Worm (Caenorhabditis elegans) whole organism, early embryonic: Measurements from ENCODE around the gene B0507.7.

Source experiments
- B0310.2 ChIP-seq: sonication (generic microtip); optimal IDR thresholded peaks from 2 replicates; lab custom pipeline; 2016; ENCODE audit warnings: mild to moderate bottlenecking, missing genetic modification characterization, missing compliant biosample characterization
- F13C5.2 ChIP-seq: sonication (generic microtip); optimal IDR thresholded peaks from 2 replicates; lab custom pipeline; 2017; ENCODE audit warnings: mild to moderate bottlenecking, missing genetic modification characterization, inconsistent platforms, missing compliant biosample characterization
- aly-1 ChIP-seq: sonication (generic microtip); optimal IDR thresholded peaks from 2 replicates; lab custom pipeline; 2016; ENCODE audit warnings: missing genetic modification characterization, missing compliant biosample characterization
- ama-1 ChIP-seq: fragments of 150-350 bp; optimal IDR thresholded peaks from 2 replicates; lab custom pipeline; 2014
- ceh-13 ChIP-seq: fragments of 200-800 bp; sonication (Bioruptor generic); optimal IDR thresholded peaks from 2 replicates; lab custom pipeline; 2018; ENCODE audit warnings: mild to moderate bottlenecking, missing genetic modification characterization, missing compliant biosample characterization
- ceh-36 ChIP-seq: sonication (generic microtip); optimal IDR thresholded peaks from 2 replicates; lab custom pipeline; 2016; ENCODE audit warnings: missing genetic modification characterization, inconsistent platforms, missing compliant biosample characterization
- ets-7 ChIP-seq: sonication (generic microtip); optimal IDR thresholded peaks from 2 replicates; lab custom pipeline; 2016; ENCODE audit warnings: missing genotype, missing genetic modification characterization, missing compliant biosample characterization
- flt-1 ChIP-seq: fragments of 200-800 bp; sonication (Bioruptor generic); IDR thresholded peaks from 2 replicates; pipeline ENCODE4 v1.3.6; 2022; ENCODE audit warnings: missing genetic modification characterization, missing compliant biosample characterization
- hmbx-1 ChIP-seq: sonication (generic microtip); optimal IDR thresholded peaks from 2 replicates; lab custom pipeline; 2016; ENCODE audit warnings: mild to moderate bottlenecking, missing genetic modification characterization, missing compliant biosample characterization
- hmg-4 ChIP-seq: fragments of 200-800 bp; sonication (Bioruptor generic); optimal IDR thresholded peaks from 2 replicates; lab custom pipeline; 2018; ENCODE audit warnings: mild to moderate bottlenecking, missing genetic modification characterization, missing compliant biosample characterization
- hnd-1 ChIP-seq: sonication (generic microtip); optimal IDR thresholded peaks from 2 replicates; lab custom pipeline; 2016; ENCODE audit warnings: missing genetic modification characterization, missing compliant biosample characterization
- pes-1 ChIP-seq: fragments of 200-800 bp; sonication (Bioruptor generic); IDR thresholded peaks from 2 replicates; pipeline ENCODE4 v1.3.6; 2022; ENCODE audit warnings: missing genetic modification reagents, missing genetic modification characterization, missing compliant biosample characterization
- scrt-1 ChIP-seq: fragments of 200-800 bp; sonication (Bioruptor generic); IDR thresholded peaks from 2 replicates; pipeline ENCODE4 v1.3.6; 2022; ENCODE audit warnings: missing genetic modification characterization, missing compliant biosample characterization
- sea-1 ChIP-seq: fragments of 200-800 bp; sonication (Bioruptor generic); conservative IDR thresholded peaks from 2 replicates; pipeline ENCODE4 v1.3.6; 2022; ENCODE audit warnings: missing genetic modification characterization, missing compliant biosample characterization
- tbx-11 ChIP-seq: fragments of 200-800 bp; sonication (Bioruptor generic); IDR thresholded peaks from 2 replicates; pipeline ENCODE4 v1.3.6; 2022; ENCODE audit warnings: missing genetic modification characterization, missing compliant biosample characterization
- tbx-37 ChIP-seq: fragments of 200-800 bp; sonication (Bioruptor generic); conservative IDR thresholded peaks from 2 replicates; pipeline ENCODE4 v1.3.6; 2022; ENCODE audit warnings: missing genetic modification reagents, missing genetic modification characterization, missing compliant biosample characterization
- tra-4 ChIP-seq: sonication (generic microtip); optimal IDR thresholded peaks from 2 replicates; lab custom pipeline; 2017; ENCODE audit warnings: missing genetic modification characterization, missing compliant biosample characterization

The B0507.7 gene

DNA sequence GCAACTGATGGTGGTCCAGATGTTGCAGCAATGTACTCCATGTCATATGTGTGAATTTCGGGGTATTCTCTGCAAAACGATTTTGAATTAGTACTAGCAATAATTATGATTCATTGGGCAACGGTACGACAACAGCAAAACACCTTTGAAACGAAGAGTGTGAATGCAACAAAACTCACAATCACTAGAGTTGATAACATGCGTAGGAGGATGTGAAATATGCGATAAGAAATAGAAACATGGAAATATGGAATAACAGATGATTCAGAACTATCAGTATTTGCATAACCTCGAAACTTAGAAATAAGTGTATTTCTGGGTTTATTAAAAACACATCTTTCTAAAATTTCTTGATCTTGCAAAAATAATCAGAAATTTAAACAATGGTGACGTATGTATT, 37.0 kb upstream of the B0507.7 start:
- no peak for TF ChIP-seq F13C5.2 (tag; lab: Kevin White, UChicago)
- TF ChIP-seq tra-4 (tag; lab: Kevin White, UChicago), result no peak
- TF ChIP-seq hmg-4, result no peak
- TF ChIP-seq aly-1, result no peak
- no peak for TF ChIP-seq scrt-1
- no peak for TF ChIP-seq tbx-37 (GFP tag; lab: Robert Waterston, UW)
- TF ChIP-seq ets-7 (tag; lab: Kevin White, UChicago), result no peak
- no peak for TF ChIP-seq pes-1 (GFP tag; lab: Robert Waterston, UW)
- TF ChIP-seq B0310.2 (tag; lab: Kevin White, UChicago), result no peak
- TF ChIP-seq ceh-36 (tag; lab: Kevin White, UChicago), result no peak
- no peak for TF ChIP-seq flt-1 (GFP tag; lab: Robert Waterston, UW)
- TF ChIP-seq ama-1 (lab: Kevin White, UChicago), result no peak
- TF ChIP-seq ceh-13 (GFP tag; lab: Kevin White, UChicago), result no peak
- no peak for TF ChIP-seq hmbx-1 (tag; lab: Kevin White, UChicago)
- no peak for TF ChIP-seq hnd-1
- TF ChIP-seq tbx-11 (GFP tag; lab: Robert Waterston, UW), result no peak
- TF ChIP-seq sea-1 (GFP tag; lab: Robert Waterston, UW), result no peak

ce11 chrV:8792814-8793213, 34.3 kb upstream of the B0507.7 start:
- TF ChIP-seq ama-1 (lab: Kevin White, UChicago) (peak; percentile 55), flt-1 (GFP tag; lab: Robert Waterston, UW) (no peak)

DNA sequence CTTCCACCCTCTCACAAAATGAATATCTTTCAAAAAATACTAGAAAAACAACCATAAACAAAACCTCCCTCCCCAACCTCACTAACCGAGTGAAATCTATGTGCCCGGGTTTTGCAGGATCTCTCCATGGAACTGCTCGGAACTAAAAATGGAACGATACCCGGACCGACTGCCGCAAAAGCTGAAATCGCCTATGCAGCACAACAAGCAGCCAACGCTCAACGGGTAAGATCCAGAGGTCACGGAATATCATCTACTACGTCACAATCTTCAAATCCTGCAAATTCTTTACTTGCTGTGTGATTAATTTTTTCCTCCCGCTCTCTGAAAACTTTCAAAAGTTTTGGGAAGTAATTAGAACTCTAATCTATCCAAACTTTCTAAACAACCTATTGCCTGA, 30.8 kb upstream of the B0507.7 start:
- TF ChIP-seq ceh-13 (GFP tag; lab: Kevin White, UChicago) (no peak), B0310.2 (tag; lab: Kevin White, UChicago) (no peak), tbx-37 (GFP tag; lab: Robert Waterston, UW) (no peak)

- TF ChIP-seq ceh-36 (tag; lab: Kevin White, UChicago) (no peak), ets-7 (tag; lab: Kevin White, UChicago) (no peak), B0310.2 (tag; lab: Kevin White, UChicago) (no peak), ama-1 (lab: Kevin White, UChicago) (no peak), tra-4 (tag; lab: Kevin White, UChicago) (no peak), aly-1 (no peak), scrt-1 (no peak), tbx-11 (GFP tag; lab: Robert Waterston, UW) (no peak), hmg-4 (no peak), F13C5.2 (tag; lab: Kevin White, UChicago) (no peak), ceh-13 (GFP tag; lab: Kevin White, UChicago) (no peak), hmbx-1 (tag; lab: Kevin White, UChicago) (no peak)
Observed at ce11 chrV:8786245-8786644, 27.7 kb upstream of the B0507.7 start, which contains the start of gene sup-37. Gene sup-37 (plus strand): TSS chrV:8786545.

- TF ChIP-seq hnd-1 (no peak), hmg-4 (peak; percentile 94), flt-1 (GFP tag; lab: Robert Waterston, UW) (no peak), tbx-37 (GFP tag; lab: Robert Waterston, UW) (no peak), ceh-36 (tag; lab: Kevin White, UChicago) (peak; percentile 59), hmbx-1 (tag; lab: Kevin White, UChicago) (no peak), ama-1 (lab: Kevin White, UChicago) (no peak), aly-1 (peak; percentile 21), tbx-11 (GFP tag; lab: Robert Waterston, UW) (no peak), pes-1 (GFP tag; lab: Robert Waterston, UW) (peak; percentile 50), tra-4 (tag; lab: Kevin White, UChicago) (no peak), ets-7 (tag; lab: Kevin White, UChicago) (no peak), B0310.2 (tag; lab: Kevin White, UChicago) (peak; percentile 47), ceh-13 (GFP tag; lab: Kevin White, UChicago) (no peak), scrt-1 (peak; percentile 59; the same call in 1 of the 2 replicates), F13C5.2 (tag; lab: Kevin White, UChicago) (peak; percentile 21), sea-1 (GFP tag; lab: Robert Waterston, UW) (0 out of 2 replicates have a peak, but pooled peaks have one; percentile 52)
Observed at ce11 chrV:8785526-8785925, 27.0 kb upstream of the B0507.7 start.

ce11 chrV:8784485-8784884, 26.0 kb upstream of the B0507.7 start:
- TF ChIP-seq tra-4 (tag; lab: Kevin White, UChicago) (no peak), hmg-4 (peak; percentile 45)

DNA sequence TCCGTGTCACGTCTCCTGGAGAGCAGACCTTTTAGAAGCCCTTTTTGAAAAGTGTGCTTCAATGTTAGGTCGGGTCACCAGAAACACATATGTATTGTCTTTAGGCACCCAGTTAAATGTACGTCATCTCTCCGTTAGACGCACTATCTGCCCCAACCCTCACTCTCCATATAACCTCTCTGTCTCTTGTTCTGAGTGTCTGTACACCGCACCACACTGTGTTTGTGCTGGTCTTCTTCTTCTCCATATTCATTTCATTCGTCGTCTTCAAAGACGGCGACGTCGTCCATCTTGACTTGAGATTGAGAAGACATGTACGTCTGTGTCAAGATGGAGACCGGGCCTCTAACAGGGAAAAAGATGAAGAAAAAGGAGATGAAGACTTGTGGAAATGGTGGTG, 23.6 kb upstream of the B0507.7 start:
- TF ChIP-seq ceh-13 (GFP tag; lab: Kevin White, UChicago) (no peak), ceh-36 (tag; lab: Kevin White, UChicago) (no peak), pes-1 (GFP tag; lab: Robert Waterston, UW) (no peak), ama-1 (lab: Kevin White, UChicago) (no peak), B0310.2 (tag; lab: Kevin White, UChicago) (no peak), tbx-37 (GFP tag; lab: Robert Waterston, UW) (0 out of 2 replicates have a peak, but pooled peaks have one; percentile 10), hmg-4 (no peak)

ce11 chrV:8781164-8781563, 22.6 kb upstream of the B0507.7 start:
- TF ChIP-seq hnd-1 (no peak), tbx-11 (GFP tag; lab: Robert Waterston, UW) (no peak), aly-1 (no peak), F13C5.2 (tag; lab: Kevin White, UChicago) (no peak), pes-1 (GFP tag; lab: Robert Waterston, UW) (no peak), ceh-36 (tag; lab: Kevin White, UChicago) (no peak), scrt-1 (no peak), hmbx-1 (tag; lab: Kevin White, UChicago) (no peak), hmg-4 (no peak), B0310.2 (tag; lab: Kevin White, UChicago) (no peak), tbx-37 (GFP tag; lab: Robert Waterston, UW) (no peak), ama-1 (lab: Kevin White, UChicago) (no peak), flt-1 (GFP tag; lab: Robert Waterston, UW) (no peak), sea-1 (GFP tag; lab: Robert Waterston, UW) (no peak), tra-4 (tag; lab: Kevin White, UChicago) (no peak), ets-7 (tag; lab: Kevin White, UChicago) (no peak), ceh-13 (GFP tag; lab: Kevin White, UChicago) (no peak)
